Worm (Caenorhabditis elegans) whole organism, late embryonic: ENCODE measurements around the gene F47G3.4.

Experiments
- nhr-11 ChIP-seq: fragments of 150-350 bp; optimal IDR thresholded peaks from 2 replicates; lab custom pipeline; 2014; ENCODE audit warnings: missing biosample characterization, missing genetic modification characterization
- nhr-232 ChIP-seq: sonication (generic microtip); optimal IDR thresholded peaks from 2 replicates; lab custom pipeline; 2016; ENCODE audit warnings: missing genetic modification characterization, missing compliant biosample characterization

DNA sequence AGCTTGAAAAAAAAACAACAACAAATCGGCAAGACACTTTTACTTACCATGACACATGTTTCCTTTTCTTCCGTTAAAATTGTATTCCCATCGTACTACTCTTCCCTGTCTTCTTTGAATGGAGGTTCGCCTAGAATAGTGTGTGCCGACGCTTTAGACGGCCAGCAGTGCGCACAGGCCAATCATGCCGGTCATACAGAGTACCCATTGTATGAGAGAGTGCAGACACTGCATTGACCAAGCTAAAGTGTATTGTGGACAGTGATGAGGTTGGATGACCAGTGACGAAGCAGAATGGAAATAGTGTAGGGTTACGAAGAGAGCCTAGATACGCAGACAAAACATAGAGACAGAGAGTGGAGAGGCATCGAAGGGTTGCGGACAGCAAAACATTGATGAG, 20.5 kb downstream of the F47G3.4 start, which contains the start of gene dhhc-9:
- TF ChIP-seq nhr-11 (no peak), nhr-232 (tag; lab: Kevin White, UChicago) (no peak)
